Fruit fly (Drosophila melanogaster): ENCODE measurements around the gene CG14712.
A peak's percentile ranks its signal among the peaks of the same experiment; 100 is the strongest.

The CG14712 gene

dm6 chr3R:11604654-11605436 is 23.7 kb upstream of the CG14712 start (continued):
- TF ChIP-seq chinmo (GFP tag; IDR thresholded peaks at IDR 0.05; ENCODE audit: partially characterized antibody) (peak; percentile 94; the same call in 3 of the 4 replicates), bsh (GFP tag; optimal IDR thresholded peaks at IDR 0.05) (peak in 1 of 2 experiments; percentile 72), disco-r (GFP tag; optimal IDR thresholded peaks at IDR 0.05) (no peak), slbo (GFP tag; IDR thresholded peaks at IDR 0.05) (no peak), ato (GFP tag; IDR thresholded peaks at IDR 0.05; ENCODE audit: partially characterized antibody) (no peak; the same call in 1 of the 2 replicates), Fer3 (tag; optimal IDR thresholded peaks at IDR 0.05) (no peak), vvl (GFP tag; IDR thresholded peaks at IDR 0.05) (peak; percentile 60; the same call in 1 of the 2 replicates), CkIIα-i1 (GFP tag; IDR thresholded peaks at IDR 0.05) (no peak), Dip3 (GFP tag; optimal IDR thresholded peaks at IDR 0.05) (no peak), CG17829 (tag; optimal IDR thresholded peaks at IDR 0.05) (no peak), CG4424 (GFP tag; optimal IDR thresholded peaks at IDR 0.05) (no peak), Dad (GFP tag; optimal IDR thresholded peaks at IDR 0.05) (no peak), CG4404 (GFP tag; IDR thresholded peaks at IDR 0.05) (no peak), CG4282 (GFP tag; optimal IDR thresholded peaks at IDR 0.05) (no peak), pho (GFP tag; optimal IDR thresholded peaks at IDR 0.05) (no peak), CG12769 (tag; optimal IDR thresholded peaks at IDR 0.05) (no peak), mld (GFP tag; IDR thresholded peaks at IDR 0.05; ENCODE audit: partially characterized antibody) (no peak), Hand (GFP tag; optimal IDR thresholded peaks at IDR 0.05) (peak; percentile 46), E2f2 (GFP tag; IDR thresholded peaks at IDR 0.05) (peak; percentile 17; the same call in 1 of the 2 replicates), CG3838 (GFP tag; optimal IDR thresholded peaks at IDR 0.05) (no peak), ranshi (GFP tag; IDR thresholded peaks at IDR 0.05) (no peak), emc (GFP tag; optimal IDR thresholded peaks at IDR 0.05) (no peak), CG7839 (tag; optimal IDR thresholded peaks at IDR 0.05) (no peak), gcm (GFP tag; optimal IDR thresholded peaks at IDR 0.05) (peak; percentile 44), CG17359 (tag; optimal IDR thresholded peaks at IDR 0.05) (no peak), CG17328 (GFP tag; IDR thresholded peaks at IDR 0.05) (no peak), CG18476 (GFP tag; optimal IDR thresholded peaks at IDR 0.05) (no peak), jigr1 (GFP tag; IDR thresholded peaks at IDR 0.05) (no peak), CG13624 (GFP tag; optimal IDR thresholded peaks at IDR 0.05) (no peak), CG13296 (GFP tag; optimal IDR thresholded peaks at IDR 0.05) (no peak), z (GFP tag; IDR thresholded peaks at IDR 0.05) (peak; percentile 64; the same call in 1 of the 3 replicates), Ets65A (GFP tag) (no peak), wor (GFP tag; IDR thresholded peaks at IDR 0.05) (no peak), Usf (GFP tag; optimal IDR thresholded peaks at IDR 0.05) (no peak), CG17385 (GFP tag; optimal IDR thresholded peaks at IDR 0.05) (peak; percentile 62), Jarid2 (GFP tag; optimal IDR thresholded peaks at IDR 0.05) (peak; percentile 38), ap (GFP tag; IDR thresholded peaks at IDR 0.05) (no peak), sima (GFP tag; optimal IDR thresholded peaks at IDR 0.05) (no peak), Awh (GFP tag; IDR thresholded peaks at IDR 0.05) (0 out of 2 replicates have a peak, but pooled peaks have one; percentile 26), crp (GFP tag; optimal IDR thresholded peaks at IDR 0.05) (peak in 1 of 2 experiments; percentile 53), mam (GFP tag; optimal IDR thresholded peaks at IDR 0.05) (no peak), Chrac-16 (GFP tag; optimal IDR thresholded peaks at IDR 0.05) (no peak), oc (tag; optimal IDR thresholded peaks at IDR 0.05) (peak; percentile 34), CG17568 (GFP tag; optimal IDR thresholded peaks at IDR 0.05) (peak; percentile 22), psq (GFP tag; optimal IDR thresholded peaks at IDR 0.05) (no peak), CG12104 (GFP tag; optimal IDR thresholded peaks at IDR 0.05) (no peak), zfh1 (GFP tag; IDR thresholded peaks at IDR 0.05) (no peak), CG7271 (tag; optimal IDR thresholded peaks at IDR 0.05) (no peak), prd (optimal IDR thresholded peaks at IDR 0.05) (no peak), prd (GFP tag; IDR thresholded peaks at IDR 0.05) (no peak)

Data from whole organism, embryonic.